Worm (Caenorhabditis elegans) whole organism, early embryonic: ENCODE results near the gene frm-5.2.
A peak's percentile ranks its signal among the peaks of the same experiment; 100 is the strongest.
"Not testable (repeated sequence)": the region's sequence is repeated elsewhere in the genome, so short reads cannot be mapped to it uniquely, and the experiment has no call there.

Experiments
- B0310.2 ChIP-seq: sonication (generic microtip); optimal IDR thresholded peaks from 2 replicates; lab custom pipeline; 2016; ENCODE audit warnings: mild to moderate bottlenecking, missing genetic modification characterization, missing compliant biosample characterization
- F13C5.2 ChIP-seq: sonication (generic microtip); optimal IDR thresholded peaks from 2 replicates; lab custom pipeline; 2017; ENCODE audit warnings: mild to moderate bottlenecking, missing genetic modification characterization, inconsistent platforms, missing compliant biosample characterization
- aly-1 ChIP-seq: sonication (generic microtip); optimal IDR thresholded peaks from 2 replicates; lab custom pipeline; 2016; ENCODE audit warnings: missing genetic modification characterization, missing compliant biosample characterization
- ama-1 ChIP-seq: fragments of 150-350 bp; optimal IDR thresholded peaks from 2 replicates; lab custom pipeline; 2014
- ceh-13 ChIP-seq: fragments of 200-800 bp; sonication (Bioruptor generic); optimal IDR thresholded peaks from 2 replicates; lab custom pipeline; 2018; ENCODE audit warnings: mild to moderate bottlenecking, missing genetic modification characterization, missing compliant biosample characterization
- ceh-36 ChIP-seq: sonication (generic microtip); optimal IDR thresholded peaks from 2 replicates; lab custom pipeline; 2016; ENCODE audit warnings: missing genetic modification characterization, inconsistent platforms, missing compliant biosample characterization
- ets-7 ChIP-seq: sonication (generic microtip); optimal IDR thresholded peaks from 2 replicates; lab custom pipeline; 2016; ENCODE audit warnings: missing genotype, missing genetic modification characterization, missing compliant biosample characterization
- flt-1 ChIP-seq: fragments of 200-800 bp; sonication (Bioruptor generic); IDR thresholded peaks from 2 replicates; pipeline ENCODE4 v1.3.6; 2022; ENCODE audit warnings: missing genetic modification characterization, missing compliant biosample characterization
- hmbx-1 ChIP-seq: sonication (generic microtip); optimal IDR thresholded peaks from 2 replicates; lab custom pipeline; 2016; ENCODE audit warnings: mild to moderate bottlenecking, missing genetic modification characterization, missing compliant biosample characterization
- hmg-4 ChIP-seq: fragments of 200-800 bp; sonication (Bioruptor generic); optimal IDR thresholded peaks from 2 replicates; lab custom pipeline; 2018; ENCODE audit warnings: mild to moderate bottlenecking, missing genetic modification characterization, missing compliant biosample characterization
- hnd-1 ChIP-seq: sonication (generic microtip); optimal IDR thresholded peaks from 2 replicates; lab custom pipeline; 2016; ENCODE audit warnings: missing genetic modification characterization, missing compliant biosample characterization
- pes-1 ChIP-seq: fragments of 200-800 bp; sonication (Bioruptor generic); IDR thresholded peaks from 2 replicates; pipeline ENCODE4 v1.3.6; 2022; ENCODE audit warnings: missing genetic modification reagents, missing genetic modification characterization, missing compliant biosample characterization
- scrt-1 ChIP-seq: fragments of 200-800 bp; sonication (Bioruptor generic); IDR thresholded peaks from 2 replicates; pipeline ENCODE4 v1.3.6; 2022; ENCODE audit warnings: missing genetic modification characterization, missing compliant biosample characterization
- sea-1 ChIP-seq: fragments of 200-800 bp; sonication (Bioruptor generic); conservative IDR thresholded peaks from 2 replicates; pipeline ENCODE4 v1.3.6; 2022; ENCODE audit warnings: missing genetic modification characterization, missing compliant biosample characterization
- tbx-11 ChIP-seq: fragments of 200-800 bp; sonication (Bioruptor generic); IDR thresholded peaks from 2 replicates; pipeline ENCODE4 v1.3.6; 2022; ENCODE audit warnings: missing genetic modification characterization, missing compliant biosample characterization
- tbx-37 ChIP-seq: fragments of 200-800 bp; sonication (Bioruptor generic); conservative IDR thresholded peaks from 2 replicates; pipeline ENCODE4 v1.3.6; 2022; ENCODE audit warnings: missing genetic modification reagents, missing genetic modification characterization, missing compliant biosample characterization
- tra-4 ChIP-seq: sonication (generic microtip); optimal IDR thresholded peaks from 2 replicates; lab custom pipeline; 2017; ENCODE audit warnings: missing genetic modification characterization, missing compliant biosample characterization

The frm-5.2 gene

ce11 chrIV:341-740, at the start of gene frm-5.2:
Gene frm-5.2 (plus strand): TSS chrIV:641.
- not testable (repeated sequence) for TF ChIP-seq scrt-1 (GFP tag; lab: Robert Waterston, UW); flt-1; hnd-1 (tag; lab: Kevin White, UChicago)

- no peak for TF ChIP-seq tbx-37
- TF ChIP-seq aly-1 = no peak
- no peak for TF ChIP-seq flt-1
- TF ChIP-seq scrt-1 (GFP tag; lab: Robert Waterston, UW) = no peak
- TF ChIP-seq tbx-11 (GFP tag; lab: Robert Waterston, UW) = no peak
- no peak for TF ChIP-seq hnd-1 (tag; lab: Kevin White, UChicago)
- TF ChIP-seq ets-7 (tag; lab: Kevin White, UChicago) = no peak
- no peak for TF ChIP-seq hmbx-1 (tag; lab: Kevin White, UChicago)
- TF ChIP-seq ama-1 (lab: Kevin White, UChicago) = no peak
- TF ChIP-seq ceh-13 (GFP tag; lab: Kevin White, UChicago) = no peak
- TF ChIP-seq pes-1 = no peak
- TF ChIP-seq sea-1 (GFP tag; lab: Robert Waterston, UW) = no peak
- TF ChIP-seq F13C5.2 = no peak
- TF ChIP-seq ceh-36 (tag; lab: Kevin White, UChicago) = no peak
These were observed 48.3 kb downstream of the frm-5.2 start, which contains the start of gene frm-5.1 for ce11 chrIV:48780-49179. Gene frm-5.1 (minus strand): TSS chrIV:48880.

ce11 chrIV:51219-51618, 50.8 kb downstream of the frm-5.2 start:
- no peak for TF ChIP-seq B0310.2 (tag; lab: Kevin White, UChicago)
- TF ChIP-seq tra-4 = no peak
- TF ChIP-seq pes-1 = no peak
- TF ChIP-seq hmg-4 (GFP tag; lab: Kevin White, UChicago) = peak; percentile 61
- no peak for TF ChIP-seq aly-1
- no peak for TF ChIP-seq F13C5.2
- TF ChIP-seq ceh-13 (GFP tag; lab: Kevin White, UChicago) = no peak

- TF ChIP-seq tbx-37 (no peak), flt-1 (no peak), pes-1 (no peak), tra-4 (no peak), scrt-1 (GFP tag; lab: Robert Waterston, UW) (no peak), hmbx-1 (tag; lab: Kevin White, UChicago) (no peak), F13C5.2 (no peak), ceh-36 (tag; lab: Kevin White, UChicago) (no peak), ceh-13 (GFP tag; lab: Kevin White, UChicago) (no peak), hnd-1 (tag; lab: Kevin White, UChicago) (no peak)
These were observed 53.1 kb downstream of the frm-5.2 start, which contains the start of gene T05C7.4 for ce11 chrIV:53539-53938. Gene T05C7.4 (minus strand): TSS chrIV:53639.

- no peak for TF ChIP-seq hmbx-1 (tag; lab: Kevin White, UChicago)
- no peak for TF ChIP-seq flt-1
- no peak for TF ChIP-seq tbx-37
- TF ChIP-seq ets-7 (tag; lab: Kevin White, UChicago) = no peak
- no peak for TF ChIP-seq aly-1
- TF ChIP-seq ceh-36 (tag; lab: Kevin White, UChicago) = no peak
- no peak for TF ChIP-seq tra-4
- no peak for TF ChIP-seq hnd-1 (tag; lab: Kevin White, UChicago)
- TF ChIP-seq F13C5.2 = no peak
- no peak for TF ChIP-seq pes-1
These were observed 58.4 kb downstream of the frm-5.2 start, which contains the start of gene T05C7.5 for ce11 chrIV:58818-59217. Gene T05C7.5 (minus strand): TSS chrIV:58918.

ce11 chrIV:61448-61847, 61.0 kb downstream of the frm-5.2 start, which contains the start of gene T05C7.7:
Gene T05C7.7 (plus strand): TSS chrIV:61748.
- not testable (repeated sequence) for TF ChIP-seq B0310.2 (tag; lab: Kevin White, UChicago); ama-1 (lab: Kevin White, UChicago); flt-1
